Worm (Caenorhabditis elegans): ENCODE results near the gene C43G2.3.

DNA sequence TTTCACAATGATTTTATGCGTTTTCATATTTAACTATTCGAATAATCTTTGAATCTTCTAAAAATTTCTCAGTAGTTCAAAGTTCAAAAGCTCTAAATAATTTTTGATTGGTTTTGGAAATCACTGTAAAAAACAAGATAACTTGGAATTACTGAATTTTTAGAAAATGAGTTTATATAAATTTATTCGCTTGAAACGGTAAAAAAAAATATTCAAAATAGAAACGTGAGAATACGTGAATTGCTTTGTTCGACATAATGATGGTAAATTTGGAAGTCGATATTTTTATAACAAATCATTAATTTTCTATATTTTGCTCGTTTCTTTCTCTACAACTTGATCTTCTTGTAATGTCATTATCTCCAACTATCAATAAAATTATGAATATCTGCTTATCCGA lies 45.4 kb downstream of the C43G2.3 start, which contains the start of gene C01B10.44:
- no peak for TF ChIP-seq nhr-77 (tag; optimal IDR thresholded peaks at IDR 0.05)
- no peak for TF ChIP-seq unc-62 (GFP tag; optimal IDR thresholded peaks at IDR 0.05)
- no peak for TF ChIP-seq nhr-237 (tag; optimal IDR thresholded peaks at IDR 0.05)
- TF ChIP-seq nhr-6 (tag; optimal IDR thresholded peaks at IDR 0.05), result no peak
- no peak for TF ChIP-seq blmp-1 (tag; optimal IDR thresholded peaks at IDR 0.05; ENCODE audit: insufficient read depth)
- TF ChIP-seq crh-2 (tag; optimal IDR thresholded peaks at IDR 0.05), result no peak
- TF ChIP-seq sma-9 (GFP tag; optimal IDR thresholded peaks at IDR 0.05), result no peak
- no peak for TF ChIP-seq sma-9 (tag; optimal IDR thresholded peaks at IDR 0.05)
- no peak for TF ChIP-seq lin-13 (GFP tag; optimal IDR thresholded peaks at IDR 0.05)
- TF ChIP-seq elt-1 (tag; optimal IDR thresholded peaks at IDR 0.05), result no peak
